Fruit fly (Drosophila melanogaster) whole organism, embryonic: ENCODE results near the gene CG11726.
A peak's percentile ranks its signal among the peaks of the same experiment; 100 is the strongest.

Experiments
- Asciz ChIP-seq: fragments of 200-800 bp; sonication (Bioruptor generic); optimal IDR thresholded peaks from 2 replicates; lab custom pipeline; 2017; ENCODE audit warnings: missing biosample characterization, mild to moderate bottlenecking, missing genetic modification characterization, missing genetic modification reagents
- Atf6 ChIP-seq: fragments of 200-800 bp; sonication (Bioruptor generic); IDR thresholded peaks from 2 replicates; pipeline ENCODE4 v1.3.6; 2022; ENCODE audit warnings: missing biosample characterization, missing genetic modification characterization
- CG10209 ChIP-seq: fragments of 200-800 bp; sonication (Bioruptor generic); optimal IDR thresholded peaks from 3 replicates; lab custom pipeline; 2017; ENCODE audit warnings: missing biosample characterization, mild to moderate bottlenecking, missing genetic modification characterization, missing genetic modification reagents
- CG10366 ChIP-seq: fragments of 200-800 bp; sonication (Bioruptor generic); IDR thresholded peaks from 2 replicates; pipeline ENCODE4 v1.3.6; 2022; ENCODE audit warnings: missing biosample characterization, missing genetic modification characterization
- CG10431 ChIP-seq: fragments of 200-800 bp; sonication (Bioruptor generic); optimal IDR thresholded peaks from 3 replicates; lab custom pipeline; 2018; ENCODE audit warnings: missing biosample characterization, mild to moderate bottlenecking, missing genetic modification characterization
- CG12659 ChIP-seq: fragments of 200-800 bp; sonication (Bioruptor generic); optimal IDR thresholded peaks from 3 replicates; lab custom pipeline; 2017; ENCODE audit warnings: mild to moderate bottlenecking, missing biosample characterization, missing genetic modification reagents, missing genetic modification characterization
- CG15073 ChIP-seq: fragments of 200-800 bp; sonication (Bioruptor generic); optimal IDR thresholded peaks from 2 replicates; lab custom pipeline; 2016; ENCODE audit warnings: missing biosample characterization, missing genetic modification characterization
- CG15601 ChIP-seq: fragments of 200-800 bp; sonication (Bioruptor generic); optimal IDR thresholded peaks from 3 replicates; lab custom pipeline; 2019; ENCODE audit warnings: missing biosample characterization, mild to moderate bottlenecking, missing genetic modification characterization, moderate library complexity
- CG17361 ChIP-seq: fragments of 200-800 bp; sonication (Bioruptor generic); IDR thresholded peaks from 3 replicates; pipeline ENCODE4 v1.3.6; 2022; ENCODE audit warnings: missing biosample characterization, missing genetic modification characterization
- CG18764 ChIP-seq: fragments of 200-800 bp; sonication (Bioruptor generic); optimal IDR thresholded peaks from 3 replicates; lab custom pipeline; 2016; ENCODE audit warnings: missing biosample characterization, missing genetic modification characterization
- CG2199 ChIP-seq: fragments of 200-800 bp; sonication (Bioruptor generic); IDR thresholded peaks from 3 replicates; pipeline ENCODE4 v1.3.6; 2022; ENCODE audit warnings: missing biosample characterization, missing genetic modification characterization
- CG31365 ChIP-seq: fragments of 200-800 bp; sonication (Bioruptor generic); optimal IDR thresholded peaks from 2 replicates; lab custom pipeline; 2018; ENCODE audit warnings: missing biosample characterization, mild to moderate bottlenecking, missing genetic modification characterization
- CG3281 ChIP-seq: fragments of 200-800 bp; sonication (Bioruptor generic); optimal IDR thresholded peaks from 3 replicates; lab custom pipeline; 2017; ENCODE audit warnings: missing biosample characterization, mild to moderate bottlenecking, missing genetic modification characterization
- CG33557 ChIP-seq: fragments of 200-800 bp; sonication (Bioruptor generic); optimal IDR thresholded peaks from 2 replicates; lab custom pipeline; 2019; ENCODE audit warnings: missing biosample characterization, mild to moderate bottlenecking, missing genetic modification characterization, moderate library complexity
- CG34422 ChIP-seq: fragments of 200-800 bp; sonication (Bioruptor generic); IDR thresholded peaks from 3 replicates; pipeline ENCODE4 v1.3.6; 2022; ENCODE audit warnings: missing biosample characterization, missing genetic modification characterization
- CG4424 ChIP-seq: fragments of 200-800 bp; sonication (Bioruptor generic); optimal IDR thresholded peaks from 3 replicates; lab custom pipeline; 2016; ENCODE audit warnings: missing biosample characterization, missing genetic modification characterization
- CG4707 ChIP-seq: fragments of 200-800 bp; sonication (Bioruptor generic); optimal IDR thresholded peaks from 2 replicates; lab custom pipeline; 2018; ENCODE audit warnings: missing biosample characterization, mild to moderate bottlenecking, missing genetic modification characterization, moderate library complexity
- CG5245 ChIP-seq: fragments of 200-800 bp; sonication (Bioruptor generic); optimal IDR thresholded peaks from 3 replicates; lab custom pipeline; 2016; ENCODE audit warnings: missing biosample characterization, missing genetic modification characterization
- CG6765 ChIP-seq: fragments of 200-800 bp; sonication (Bioruptor generic); optimal IDR thresholded peaks from 3 replicates; lab custom pipeline; 2017; ENCODE audit warnings: missing biosample characterization, mild to moderate bottlenecking, missing genetic modification characterization
- CG7963 ChIP-seq: fragments of 200-800 bp; sonication (Bioruptor generic); IDR thresholded peaks from 3 replicates; pipeline ENCODE4 v1.3.6; 2022; ENCODE audit warnings: missing biosample characterization, missing genetic modification characterization; ENCODE audit not compliant: partially characterized antibody
- CG7987 ChIP-seq: fragments of 200-800 bp; sonication (Bioruptor generic); optimal IDR thresholded peaks from 2 replicates; lab custom pipeline; 2018; ENCODE audit warnings: missing biosample characterization, mild to moderate bottlenecking, missing genetic modification characterization, moderate library complexity
- CG8359 ChIP-seq: fragments of 200-800 bp; sonication (Bioruptor generic); optimal IDR thresholded peaks from 2 replicates; lab custom pipeline; 2017; ENCODE audit warnings: missing biosample characterization, mild to moderate bottlenecking, missing genetic modification characterization, borderline replicate concordance
- CG9609 ChIP-seq: fragments of 200-800 bp; sonication (Bioruptor generic); optimal IDR thresholded peaks from 3 replicates; lab custom pipeline; 2016; ENCODE audit warnings: missing biosample characterization, missing genetic modification characterization
- D19B ChIP-seq: fragments of 200-800 bp; sonication (Bioruptor generic); optimal IDR thresholded peaks from 2 replicates; lab custom pipeline; 2017; ENCODE audit warnings: missing biosample characterization, mild to moderate bottlenecking, missing genetic modification characterization
- Dbx ChIP-seq: fragments of 200-800 bp; sonication (Bioruptor generic); IDR thresholded peaks from 3 replicates; pipeline ENCODE4 v1.3.6; 2022; ENCODE audit warnings: missing biosample characterization, missing genetic modification characterization
- E2f2 ChIP-seq: fragments of 200-800 bp; sonication (Bioruptor generic); IDR thresholded peaks from 2 replicates; pipeline ENCODE4 v1.3.6; 2022; ENCODE audit warnings: missing biosample characterization, missing genetic modification characterization
- Hmr ChIP-seq: fragments of 200-800 bp; sonication (Bioruptor generic); optimal IDR thresholded peaks from 3 replicates; lab custom pipeline; 2017; ENCODE audit warnings: mild to moderate bottlenecking, missing biosample characterization, missing genetic modification reagents, missing genetic modification characterization
- NC2α ChIP-seq: fragments of 200-800 bp; sonication (Bioruptor generic); optimal IDR thresholded peaks from 2 replicates; lab custom pipeline; 2016; ENCODE audit warnings: missing biosample characterization, missing genetic modification characterization
- NFAT ChIP-seq: fragments of 200-800 bp; sonication (Bioruptor generic); IDR thresholded peaks from 2 replicates; pipeline ENCODE4 v1.3.6; 2022; ENCODE audit warnings: missing biosample characterization, missing genetic modification characterization
- Oaz ChIP-seq: fragments of 200-800 bp; sonication (Bioruptor generic); IDR thresholded peaks from 2 replicates; pipeline ENCODE4 v1.3.6; 2022; ENCODE audit warnings: missing biosample characterization, missing genetic modification characterization
- Pdp1 ChIP-seq, 2 experiments: fragments of 200-800 bp; sonication (Bioruptor generic); optimal IDR thresholded peaks; 3 replicates each; lab custom pipeline; 2016; ENCODE audit warnings: missing biosample characterization in 2 of 2, missing genetic modification characterization in 2 of 2, mild to moderate bottlenecking in 1 of 2, moderate library complexity in 1 of 2
- Ptx1 ChIP-seq: fragments of 200-800 bp; sonication (Bioruptor generic); IDR thresholded peaks from 2 replicates; pipeline ENCODE4 v1.3.6; 2022; ENCODE audit warnings: missing biosample characterization, missing genetic modification characterization
- Sox100B ChIP-seq: fragments of 200-800 bp; sonication (Bioruptor generic); optimal IDR thresholded peaks from 3 replicates; lab custom pipeline; 2018; ENCODE audit warnings: missing biosample characterization, mild to moderate bottlenecking, missing genetic modification characterization
- Sry-β ChIP-seq: fragments of 200-800 bp; sonication (Bioruptor generic); optimal IDR thresholded peaks from 2 replicates; lab custom pipeline; 2018; ENCODE audit warnings: missing biosample characterization, mild to moderate bottlenecking, missing genetic modification characterization, moderate library complexity
- Vsx1 ChIP-seq: fragments of 200-800 bp; sonication (Bioruptor generic); optimal IDR thresholded peaks from 2 replicates; lab custom pipeline; 2017; ENCODE audit warnings: missing biosample characterization, mild to moderate bottlenecking, missing genetic modification characterization, missing genetic modification reagents
- YL-1 ChIP-seq: fragments of 200-800 bp; sonication (Bioruptor generic); optimal IDR thresholded peaks from 3 replicates; lab custom pipeline; 2017; ENCODE audit warnings: missing biosample characterization, mild to moderate bottlenecking, missing genetic modification characterization
- br ChIP-seq: fragments of >200 bp; optimal IDR thresholded peaks from 2 replicates; lab custom pipeline; 2017
- cad ChIP-seq: fragments of >200 bp; optimal IDR thresholded peaks from 2 replicates; lab custom pipeline; 2017; ENCODE audit warnings: missing biosample characterization, missing genetic modification characterization
- disco-r ChIP-seq: fragments of 200-800 bp; sonication (Bioruptor generic); optimal IDR thresholded peaks from 2 replicates; lab custom pipeline; 2016; ENCODE audit warnings: missing biosample characterization, missing genetic modification characterization
- eyg ChIP-seq: fragments of 200-800 bp; sonication (Bioruptor generic); optimal IDR thresholded peaks from 3 replicates; lab custom pipeline; 2016; ENCODE audit warnings: missing biosample characterization, missing genetic modification characterization
- fd96Cb ChIP-seq: fragments of 200-800 bp; sonication (Bioruptor generic); optimal IDR thresholded peaks from 2 replicates; lab custom pipeline; 2018; ENCODE audit warnings: missing biosample characterization, mild to moderate bottlenecking, missing genetic modification characterization, moderate library complexity
- grau ChIP-seq: fragments of 200-800 bp; optimal IDR thresholded peaks from 3 replicates; lab custom pipeline; 2019; ENCODE audit warnings: missing biosample characterization, mild to moderate bottlenecking, missing genetic modification characterization, moderate library complexity
- kah ChIP-seq: fragments of 200-800 bp; sonication (Bioruptor generic); optimal IDR thresholded peaks from 2 replicates; lab custom pipeline; 2018; ENCODE audit warnings: missing biosample characterization, mild to moderate bottlenecking, missing genetic modification characterization
- pum ChIP-seq: fragments of 200-800 bp; sonication (Bioruptor generic); optimal IDR thresholded peaks from 2 replicates; lab custom pipeline; 2016; ENCODE audit warnings: missing biosample characterization, missing genetic modification characterization
- repo ChIP-seq: fragments of 200-800 bp; sonication (Bioruptor generic); optimal IDR thresholded peaks from 2 replicates; lab custom pipeline; 2016; ENCODE audit warnings: missing biosample characterization, missing genetic modification characterization
- slp2 ChIP-seq: fragments of 200-800 bp; sonication (Bioruptor generic); optimal IDR thresholded peaks from 2 replicates; lab custom pipeline; 2016; ENCODE audit warnings: missing biosample characterization, missing genetic modification characterization
- stc ChIP-seq: fragments of 200-800 bp; sonication (Bioruptor generic); IDR thresholded peaks from 2 replicates; pipeline ENCODE4 v1.3.6; 2022; ENCODE audit warnings: missing biosample characterization, missing genetic modification characterization
- sug ChIP-seq: fragments of 200-800 bp; optimal IDR thresholded peaks from 2 replicates; lab custom pipeline; 2019; ENCODE audit warnings: missing biosample characterization, mild to moderate bottlenecking, missing genetic modification characterization, moderate library complexity
- tap ChIP-seq: fragments of 200-800 bp; optimal IDR thresholded peaks from 3 replicates; lab custom pipeline; 2019; ENCODE audit warnings: missing biosample characterization, mild to moderate bottlenecking, missing genetic modification characterization, moderate library complexity
- trem ChIP-seq: fragments of 200-800 bp; optimal IDR thresholded peaks from 3 replicates; lab custom pipeline; 2019; ENCODE audit warnings: missing biosample characterization, mild to moderate bottlenecking, missing genetic modification characterization, moderate library complexity
- ttk ChIP-seq: fragments of 200-800 bp; sonication (Bioruptor generic); IDR thresholded peaks from 2 replicates; pipeline ENCODE4 v2.1.2; 2022; ENCODE audit warnings: missing biosample characterization, missing genetic modification characterization
- yki ChIP-seq: fragments of >200 bp; optimal IDR thresholded peaks from 3 replicates; lab custom pipeline; 2018

The CG11726 gene

dm6 chr3L:11353002-11353401, 41.5 kb upstream of the CG11726 start (continued):
- TF ChIP-seq Asciz (GFP tag; lab: Kevin White, UChicago) (no peak), Sox100B (peak; percentile 38), Ptx1 (GFP tag; lab: Robert Waterston, UW) (peak; percentile 83), eyg (GFP tag; lab: Kevin White, UChicago) (peak; percentile 80), Sry-β (GFP tag; lab: Kevin White, UChicago) (no peak), stc (GFP tag; lab: Robert Waterston, UW) (peak; percentile 64), Vsx1 (peak; percentile 44), CG4707 (GFP tag; lab: Kevin White, UChicago) (peak; percentile 37), CG10366 (GFP tag; lab: Robert Waterston, UW) (peak; percentile 83), Oaz (GFP tag; lab: Robert Waterston, UW) (peak; percentile 61), ttk (peak; percentile 58; the same call in 1 of the 2 replicates), CG33557 (GFP tag; lab: Kevin White, UChicago) (no peak), fd96Cb (peak; percentile 60), CG10209 (GFP tag; lab: Kevin White, UChicago) (peak; percentile 88), CG10431 (no peak), repo (peak; percentile 69), yki (lab: Kevin White, UChicago) (no peak), CG7963 (GFP tag; lab: Robert Waterston, UW) (no peak), CG7987 (peak; percentile 68), Atf6 (peak; percentile 94), CG9609 (peak; percentile 81), CG2199 (no peak), CG31365 (tag; lab: Kevin White, UChicago) (peak; percentile 38), grau (tag; lab: Kevin White, UChicago) (peak; percentile 90), CG34422 (GFP tag; lab: Robert Waterston, UW) (peak; percentile 83), CG18764 (GFP tag; lab: Kevin White, UChicago) (peak; percentile 62), CG3281 (GFP tag; lab: Kevin White, UChicago) (peak; percentile 93), disco-r (peak; percentile 84), Pdp1 (GFP tag; optimal IDR thresholded peaks at IDR 0.05; lab: Kevin White, UChicago) (peak; percentile 78 to 83), trem (tag; lab: Kevin White, UChicago) (no peak), Dbx (GFP tag; lab: Robert Waterston, UW) (peak; percentile 97), CG15601 (tag; lab: Kevin White, UChicago) (peak; percentile 40), CG15073 (GFP tag; lab: Kevin White, UChicago) (no peak), YL-1 (GFP tag; lab: Kevin White, UChicago) (peak; percentile 14), CG8359 (peak; percentile 29), CG5245 (GFP tag; lab: Kevin White, UChicago) (peak; percentile 77), E2f2 (GFP tag; lab: Robert Waterston, UW) (peak; percentile 60), NC2α (GFP tag; lab: Kevin White, UChicago) (peak; percentile 75), br (lab: Kevin White, UChicago) (no peak), CG4424 (GFP tag; lab: Kevin White, UChicago) (peak; percentile 53), sug (tag; lab: Kevin White, UChicago) (peak; percentile 90), Hmr (GFP tag; lab: Kevin White, UChicago) (peak; percentile 93), slp2 (GFP tag; lab: Kevin White, UChicago) (peak; percentile 62), D19B (GFP tag; lab: Kevin White, UChicago) (peak; percentile 69), CG6765 (GFP tag; lab: Kevin White, UChicago) (peak; percentile 70), NFAT (peak; percentile 87), cad (GFP tag; lab: Kevin White, UChicago) (no peak), pum (GFP tag; lab: Kevin White, UChicago) (peak; percentile 70), CG17361 (GFP tag; lab: Robert Waterston, UW) (peak; percentile 77), CG12659 (GFP tag; lab: Kevin White, UChicago) (peak; percentile 88), kah (GFP tag; lab: Kevin White, UChicago) (peak; percentile 20), tap (peak; percentile 64)
